Fruit fly (Drosophila melanogaster) whole organism: ENCODE results near the gene CG13295.

ENCODE experiments used
- CG8478 ChIP-seq: fragments of >200 bp; optimal IDR thresholded peaks from 2 replicates; lab custom pipeline; 2018; ENCODE audit warnings: inconsistent platforms
- Dll ChIP-seq: fragments of >200 bp; optimal IDR thresholded peaks from 2 replicates; lab custom pipeline; 2017
- pan ChIP-seq: fragments of >200 bp; optimal IDR thresholded peaks from 2 replicates; lab custom pipeline; 2017
- psq ChIP-seq: fragments of >200 bp; optimal IDR thresholded peaks from 2 replicates; lab custom pipeline; 2017
- usp ChIP-seq: fragments of >200 bp; optimal IDR thresholded peaks from 2 replicates; lab custom pipeline; 2017; ENCODE audit warnings: missing biosample characterization, missing genetic modification characterization, mixed read lengths

- no peak for TF ChIP-seq pan (lab: Kevin White, UChicago)
- no peak for TF ChIP-seq psq (lab: Kevin White, UChicago)
- TF ChIP-seq Dll (lab: Kevin White, UChicago): no peak
- TF ChIP-seq usp: no peak
- TF ChIP-seq CG8478 (lab: Kevin White, UChicago): no peak
Measured at dm6 chr3L:6104551-6104950, 29.5 kb upstream of the CG13295 start.
